Fruit fly (Drosophila melanogaster) whole organism, embryonic: ENCODE results near the gene CG11294.

Experiments used
- Atf6 ChIP-seq: fragments of 200-800 bp; sonication (Bioruptor generic); IDR thresholded peaks from 2 replicates; pipeline ENCODE4 v1.3.6; 2022; ENCODE audit warnings: missing biosample characterization, missing genetic modification characterization
- Blimp-1 ChIP-seq: fragments of 200-800 bp; sonication (Bioruptor generic); optimal IDR thresholded peaks from 3 replicates; lab custom pipeline; 2018; ENCODE audit warnings: missing biosample characterization, missing genetic modification characterization, mild to moderate bottlenecking, moderate library complexity, missing genetic modification reagents
- Bteb2 ChIP-seq: fragments of 200-800 bp; sonication (Bioruptor generic); optimal IDR thresholded peaks from 2 replicates; lab custom pipeline; 2016; ENCODE audit warnings: missing biosample characterization, missing genetic modification characterization
- CG10209 ChIP-seq: fragments of 200-800 bp; sonication (Bioruptor generic); optimal IDR thresholded peaks from 3 replicates; lab custom pipeline; 2017; ENCODE audit warnings: missing biosample characterization, mild to moderate bottlenecking, missing genetic modification characterization, missing genetic modification reagents
- CG10431 ChIP-seq: fragments of 200-800 bp; sonication (Bioruptor generic); optimal IDR thresholded peaks from 3 replicates; lab custom pipeline; 2018; ENCODE audit warnings: missing biosample characterization, mild to moderate bottlenecking, missing genetic modification characterization
- CG11085 ChIP-seq: fragments of 200-800 bp; sonication (Bioruptor generic); IDR thresholded peaks from 2 replicates; pipeline ENCODE4 v1.3.6; 2022; ENCODE audit warnings: missing biosample characterization, missing genetic modification characterization
- CG11695 ChIP-seq: fragments of 200-800 bp; sonication (Bioruptor generic); IDR thresholded peaks from 3 replicates; pipeline ENCODE4 v1.3.6; 2022; ENCODE audit warnings: missing biosample characterization, missing genetic modification characterization
- CG12942 ChIP-seq: fragments of 200-800 bp; sonication (Bioruptor generic); optimal IDR thresholded peaks from 3 replicates; lab custom pipeline; 2016; ENCODE audit warnings: missing biosample characterization, missing genetic modification characterization
- CG13123 ChIP-seq: fragments of 200-800 bp; sonication (Bioruptor generic); optimal IDR thresholded peaks from 2 replicates; lab custom pipeline; 2016; ENCODE audit warnings: missing biosample characterization, missing genetic modification characterization
- CG14014 ChIP-seq: fragments of 200-800 bp; sonication (Bioruptor generic); IDR thresholded peaks from 2 replicates; pipeline ENCODE4 v1.3.6; 2022; ENCODE audit warnings: missing biosample characterization, missing genetic modification characterization
- CG16813 ChIP-seq: fragments of 200-800 bp; sonication (Bioruptor generic); IDR thresholded peaks from 3 replicates; pipeline ENCODE4 v1.3.6; 2022; ENCODE audit warnings: missing biosample characterization, missing genetic modification characterization; ENCODE audit not compliant: partially characterized antibody
- CG18599 ChIP-seq: fragments of 200-800 bp; sonication (Bioruptor generic); optimal IDR thresholded peaks from 3 replicates; lab custom pipeline; 2017; ENCODE audit warnings: missing biosample characterization, missing genetic modification characterization, mild to moderate bottlenecking, moderate library complexity, missing genetic modification reagents
- CG33557 ChIP-seq: fragments of 200-800 bp; sonication (Bioruptor generic); optimal IDR thresholded peaks from 2 replicates; lab custom pipeline; 2019; ENCODE audit warnings: missing biosample characterization, mild to moderate bottlenecking, missing genetic modification characterization, moderate library complexity
- CG4404 ChIP-seq: fragments of 200-800 bp; sonication (Bioruptor generic); IDR thresholded peaks from 2 replicates; pipeline ENCODE4 v1.3.6; 2022; ENCODE audit warnings: missing biosample characterization, missing genetic modification characterization
- CG4707 ChIP-seq: fragments of 200-800 bp; sonication (Bioruptor generic); optimal IDR thresholded peaks from 2 replicates; lab custom pipeline; 2018; ENCODE audit warnings: missing biosample characterization, mild to moderate bottlenecking, missing genetic modification characterization, moderate library complexity
- CG4854 ChIP-seq: fragments of 200-800 bp; sonication (Bioruptor generic); optimal IDR thresholded peaks from 2 replicates; lab custom pipeline; 2016; ENCODE audit warnings: missing biosample characterization, missing genetic modification characterization, inconsistent platforms
- CG7271 ChIP-seq: fragments of 200-800 bp; sonication (Bioruptor generic); optimal IDR thresholded peaks from 2 replicates; lab custom pipeline; 2018; ENCODE audit warnings: missing biosample characterization, mild to moderate bottlenecking, missing genetic modification characterization, moderate library complexity
- Dip2 ChIP-seq: fragments of 200-800 bp; sonication (Bioruptor generic); IDR thresholded peaks from 2 replicates; pipeline ENCODE4 v1.3.6; 2022; ENCODE audit warnings: missing biosample characterization, missing genetic modification characterization
- Dip3 ChIP-seq: fragments of 200-800 bp; sonication (Bioruptor generic); optimal IDR thresholded peaks from 3 replicates; lab custom pipeline; 2016; ENCODE audit warnings: missing biosample characterization, missing genetic modification characterization
- Dll ChIP-seq: fragments of 200-800 bp; sonication (Bioruptor generic); IDR thresholded peaks from 4 replicates; pipeline ENCODE4 v1.3.6; 2022; ENCODE audit warnings: missing biosample characterization, missing genetic modification characterization; ENCODE audit not compliant: partially characterized antibody
- Fer3 ChIP-seq: fragments of 200-800 bp; sonication (Bioruptor generic); optimal IDR thresholded peaks from 2 replicates; lab custom pipeline; 2018; ENCODE audit warnings: missing biosample characterization, mild to moderate bottlenecking, missing genetic modification characterization, moderate library complexity
- Hsf ChIP-seq: fragments of 200-800 bp; sonication (Bioruptor generic); optimal IDR thresholded peaks from 3 replicates; lab custom pipeline; 2016; ENCODE audit warnings: missing biosample characterization, missing genetic modification characterization
- MBD-R2 ChIP-seq: fragments of 200-800 bp; sonication (Bioruptor generic); IDR thresholded peaks from 2 replicates; pipeline ENCODE4 v1.3.6; 2022; ENCODE audit warnings: missing biosample characterization, missing genetic modification characterization
- NFAT ChIP-seq: fragments of 200-800 bp; sonication (Bioruptor generic); IDR thresholded peaks from 2 replicates; pipeline ENCODE4 v1.3.6; 2022; ENCODE audit warnings: missing biosample characterization, missing genetic modification characterization
- Ptx1 ChIP-seq: fragments of 200-800 bp; sonication (Bioruptor generic); IDR thresholded peaks from 2 replicates; pipeline ENCODE4 v1.3.6; 2022; ENCODE audit warnings: missing biosample characterization, missing genetic modification characterization
- Sox102F ChIP-seq: fragments of 200-800 bp; sonication (Bioruptor generic); optimal IDR thresholded peaks from 2 replicates; lab custom pipeline; 2018; ENCODE audit warnings: missing biosample characterization, mild to moderate bottlenecking, missing genetic modification characterization, moderate library complexity
- Xbp1 ChIP-seq: fragments of 200-800 bp; sonication (Bioruptor generic); optimal IDR thresholded peaks from 3 replicates; lab custom pipeline; 2016; ENCODE audit warnings: missing biosample characterization, mild to moderate bottlenecking, missing genetic modification characterization
- ac ChIP-seq: fragments of 200-800 bp; sonication (Bioruptor generic); optimal IDR thresholded peaks from 3 replicates; lab custom pipeline; 2017; ENCODE audit warnings: missing biosample characterization, mild to moderate bottlenecking, missing genetic modification characterization
- caup ChIP-seq: fragments of 200-800 bp; sonication (Bioruptor generic); optimal IDR thresholded peaks from 3 replicates; lab custom pipeline; 2017; ENCODE audit warnings: missing biosample characterization, mild to moderate bottlenecking, missing genetic modification characterization, moderate library complexity; ENCODE audit not compliant: severe bottlenecking
- chn ChIP-seq: fragments of 200-800 bp; sonication (Bioruptor generic); optimal IDR thresholded peaks from 2 replicates; lab custom pipeline; 2016; ENCODE audit warnings: missing biosample characterization, missing genetic modification characterization
- emc ChIP-seq: fragments of 200-800 bp; sonication (Bioruptor generic); optimal IDR thresholded peaks from 2 replicates; lab custom pipeline; 2016; ENCODE audit warnings: missing biosample characterization, missing genetic modification characterization
- ems ChIP-seq: fragments of 200-800 bp; sonication (Bioruptor generic); optimal IDR thresholded peaks from 3 replicates; lab custom pipeline; 2016; ENCODE audit warnings: missing biosample characterization, missing genetic modification characterization
- fd96Cb ChIP-seq: fragments of 200-800 bp; sonication (Bioruptor generic); optimal IDR thresholded peaks from 2 replicates; lab custom pipeline; 2018; ENCODE audit warnings: missing biosample characterization, mild to moderate bottlenecking, missing genetic modification characterization, moderate library complexity
- gem ChIP-seq: fragments of 200-800 bp; sonication (Bioruptor generic); optimal IDR thresholded peaks from 2 replicates; lab custom pipeline; 2019; ENCODE audit warnings: missing biosample characterization, mild to moderate bottlenecking, missing genetic modification characterization, moderate library complexity
- lmd ChIP-seq: fragments of 200-800 bp; sonication (Bioruptor generic); IDR thresholded peaks from 2 replicates; pipeline ENCODE4 v1.3.6; 2022; ENCODE audit warnings: missing biosample characterization, missing genetic modification characterization
- mld ChIP-seq: fragments of 200-800 bp; sonication (Bioruptor generic); IDR thresholded peaks from 3 replicates; pipeline ENCODE4 v1.3.6; 2022; ENCODE audit warnings: missing biosample characterization, missing genetic modification characterization; ENCODE audit not compliant: partially characterized antibody
- nau ChIP-seq: fragments of 200-800 bp; sonication (Bioruptor generic); optimal IDR thresholded peaks from 3 replicates; lab custom pipeline; 2017; ENCODE audit warnings: missing biosample characterization, mild to moderate bottlenecking, missing genetic modification characterization, missing genetic modification reagents
- odd ChIP-seq: fragments of 200-800 bp; sonication (Bioruptor generic); optimal IDR thresholded peaks from 2 replicates; lab custom pipeline; 2017; ENCODE audit warnings: missing biosample characterization, mild to moderate bottlenecking, missing genetic modification characterization
- onecut ChIP-seq: fragments of 200-800 bp; sonication (Bioruptor generic); IDR thresholded peaks from 2 replicates; pipeline ENCODE4 v1.3.6; 2022; ENCODE audit warnings: missing biosample characterization, missing genetic modification characterization
- pum ChIP-seq: fragments of 200-800 bp; sonication (Bioruptor generic); optimal IDR thresholded peaks from 2 replicates; lab custom pipeline; 2016; ENCODE audit warnings: missing biosample characterization, missing genetic modification characterization
- sc ChIP-seq, 3 experiments: fragments of >200 bp in 2 of 3; fragments of 200-800 bp in 1 of 3; sonication (Bioruptor generic) in 1 of 3; optimal IDR thresholded peaks; 2 replicates in 2 of 3; 3 replicates in 1 of 3; lab custom pipeline; 2017; ENCODE audit warnings: mild to moderate bottlenecking in 1 of 3, missing biosample characterization in 1 of 3, missing genetic modification characterization in 1 of 3, missing genetic modification reagents in 1 of 3
- slou ChIP-seq: fragments of 200-800 bp; sonication (Bioruptor generic); optimal IDR thresholded peaks from 3 replicates; lab custom pipeline; 2016; ENCODE audit warnings: missing biosample characterization, missing genetic modification characterization
- sna ChIP-seq: fragments of 200-800 bp; sonication (Bioruptor generic); IDR thresholded peaks from 2 replicates; pipeline ENCODE4 v1.3.6; 2022; ENCODE audit warnings: missing biosample characterization, missing genetic modification characterization; ENCODE audit not compliant: partially characterized antibody
- toy ChIP-seq: fragments of 200-800 bp; sonication (Bioruptor generic); IDR thresholded peaks from 2 replicates; pipeline ENCODE4 v1.3.6; 2022; ENCODE audit warnings: missing biosample characterization, missing genetic modification characterization
- twi ChIP-seq: fragments of 200-800 bp; optimal IDR thresholded peaks from 2 replicates; lab custom pipeline; 2019; ENCODE audit warnings: missing biosample characterization, mild to moderate bottlenecking, missing genetic modification characterization, moderate library complexity
- usp ChIP-seq: fragments of >200 bp; optimal IDR thresholded peaks from 2 replicates; lab custom pipeline; 2017; ENCODE audit warnings: missing biosample characterization, missing genetic modification characterization
- zen ChIP-seq: fragments of 200-800 bp; sonication (Bioruptor generic); optimal IDR thresholded peaks from 3 replicates; lab custom pipeline; 2018; ENCODE audit warnings: missing biosample characterization, mild to moderate bottlenecking, missing genetic modification characterization, moderate library complexity
- zfh1 ChIP-seq: fragments of 200-800 bp; sonication (Bioruptor generic); IDR thresholded peaks from 3 replicates; pipeline ENCODE4 v1.3.6; 2022; ENCODE audit warnings: missing biosample characterization, missing genetic modification characterization

The CG11294 gene

dm6 chrX:8681189-8681821 lies 12.1 kb downstream of the CG11294 start, which contains the start of gene CAH3 (continued):
- TF ChIP-seq CG18599 (GFP tag; lab: Kevin White, UChicago) (peak; percentile 95), Dll (GFP tag; lab: Robert Waterston, UW) (0 out of 4 replicates have a peak, but pooled peaks have one; percentile 15), Xbp1 (GFP tag; lab: Kevin White, UChicago) (peak; percentile 96), CG13123 (peak; percentile 85), gem (tag; lab: Kevin White, UChicago) (peak; percentile 97), caup (GFP tag; lab: Kevin White, UChicago) (peak; percentile 95), sc (optimal IDR thresholded peaks at IDR 0.05; lab: Kevin White, UChicago) (no peak), sc (GFP tag; optimal IDR thresholded peaks at IDR 0.05; lab: Kevin White, UChicago) (peak; percentile 85), Ptx1 (GFP tag; lab: Robert Waterston, UW) (peak; percentile 90), CG33557 (peak; percentile 96), NFAT (GFP tag; lab: Robert Waterston, UW) (peak; percentile 90), CG4854 (GFP tag; lab: Kevin White, UChicago) (peak; percentile 88), ac (peak; percentile 69), ems (peak; percentile 95), Bteb2 (peak; percentile 91), nau (GFP tag; lab: Kevin White, UChicago) (peak; percentile 88), CG4707 (GFP tag; lab: Kevin White, UChicago) (peak; percentile 80), lmd (peak; percentile 92), CG7271 (tag; lab: Kevin White, UChicago) (peak; percentile 65), usp (GFP tag; lab: Kevin White, UChicago) (no peak), sna (GFP tag; lab: Robert Waterston, UW) (0 out of 2 replicates have a peak, but pooled peaks have one; percentile 40), twi (peak; percentile 89), emc (peak; percentile 82), Atf6 (GFP tag; lab: Robert Waterston, UW) (peak; percentile 96), odd (GFP tag; lab: Kevin White, UChicago) (peak; percentile 85), CG16813 (peak; percentile 33; the same call in 1 of the 3 replicates), CG14014 (GFP tag; lab: Robert Waterston, UW) (peak; percentile 93), MBD-R2 (GFP tag; lab: Robert Waterston, UW) (peak; percentile 81), Fer3 (tag; lab: Kevin White, UChicago) (peak; percentile 94), CG12942 (GFP tag; lab: Kevin White, UChicago) (peak; percentile 92), CG10209 (GFP tag; lab: Kevin White, UChicago) (peak; percentile 94), Blimp-1 (GFP tag; lab: Kevin White, UChicago) (peak; percentile 90), Dip3 (GFP tag; lab: Kevin White, UChicago) (peak; percentile 93), slou (GFP tag; lab: Kevin White, UChicago) (peak; percentile 82), chn (peak; percentile 95), Dip2 (GFP tag; lab: Robert Waterston, UW) (no peak), toy (GFP tag; lab: Robert Waterston, UW) (peak; percentile 79), zen (tag; lab: Kevin White, UChicago) (peak; percentile 92), pum (GFP tag; lab: Kevin White, UChicago) (peak; percentile 93), zfh1 (GFP tag; lab: Robert Waterston, UW) (peak; percentile 96), onecut (GFP tag; lab: Robert Waterston, UW) (peak; percentile 91), CG10431 (GFP tag; lab: Kevin White, UChicago) (peak; percentile 77), CG11695 (peak; percentile 93), Sox102F (GFP tag; lab: Kevin White, UChicago) (peak; percentile 92), CG4404 (GFP tag; lab: Robert Waterston, UW) (peak; percentile 80), fd96Cb (peak; percentile 91), CG11085 (GFP tag; lab: Robert Waterston, UW) (peak; percentile 83), Hsf (GFP tag; lab: Kevin White, UChicago) (peak; percentile 95), mld (GFP tag; lab: Robert Waterston, UW) (no peak)
